Fruit fly (Drosophila melanogaster): ENCODE measurements around the gene Shal.

DNA sequence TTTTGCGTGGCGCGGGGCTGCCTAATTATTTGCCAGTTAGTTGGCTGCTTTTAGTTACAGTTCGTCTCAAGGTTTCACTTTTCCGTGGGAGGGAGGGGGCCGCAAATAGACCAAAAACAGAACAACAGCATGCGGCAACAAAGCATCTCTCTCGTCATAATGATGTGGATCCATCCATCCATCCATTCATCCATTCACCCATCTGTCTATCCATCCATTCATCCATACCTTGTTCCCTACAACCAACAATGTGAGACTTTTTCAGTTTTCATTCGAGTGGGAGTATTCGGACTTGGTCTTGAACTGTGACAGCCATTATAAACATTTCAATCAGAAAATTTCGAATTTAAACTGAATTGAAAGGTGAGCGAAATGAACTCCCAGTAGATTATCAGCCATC, 5.0 kb downstream of the Shal start:
- no peak for TF ChIP-seq Hr96 (GFP tag; optimal IDR thresholded peaks at IDR 0.05)
- TF ChIP-seq CG5204 (GFP tag; optimal IDR thresholded peaks at IDR 0.05) = no peak
